Fruit fly (Drosophila melanogaster) whole organism, embryonic: ENCODE results near the gene LManV.

Source experiments
- CG10209 ChIP-seq: fragments of 200-800 bp; sonication (Bioruptor generic); optimal IDR thresholded peaks from 3 replicates; lab custom pipeline; 2017; ENCODE audit warnings: missing biosample characterization, mild to moderate bottlenecking, missing genetic modification characterization, missing genetic modification reagents
- CG10267 ChIP-seq: fragments of 200-800 bp; sonication (Bioruptor generic); optimal IDR thresholded peaks from 2 replicates; lab custom pipeline; 2018; ENCODE audit warnings: missing biosample characterization, mild to moderate bottlenecking, missing genetic modification characterization, moderate library complexity
- CG10979 ChIP-seq: fragments of 200-800 bp; sonication (Bioruptor generic); optimal IDR thresholded peaks from 2 replicates; lab custom pipeline; 2018; ENCODE audit warnings: missing biosample characterization, mild to moderate bottlenecking, missing genetic modification characterization, moderate library complexity
- CG11560 ChIP-seq: fragments of 200-800 bp; sonication (Bioruptor generic); IDR thresholded peaks from 3 replicates; pipeline ENCODE4 v1.3.6; 2022; ENCODE audit warnings: missing biosample characterization, missing genetic modification characterization
- CG12071 ChIP-seq: fragments of 200-800 bp; sonication (Bioruptor generic); optimal IDR thresholded peaks from 3 replicates; lab custom pipeline; 2018; ENCODE audit warnings: missing biosample characterization, mild to moderate bottlenecking, missing genetic modification characterization
- CG14014 ChIP-seq: fragments of 200-800 bp; sonication (Bioruptor generic); IDR thresholded peaks from 2 replicates; pipeline ENCODE4 v1.3.6; 2022; ENCODE audit warnings: missing biosample characterization, missing genetic modification characterization
- CG14710 ChIP-seq: fragments of 200-800 bp; sonication (Bioruptor generic); optimal IDR thresholded peaks from 3 replicates; lab custom pipeline; 2019; ENCODE audit warnings: missing biosample characterization, mild to moderate bottlenecking, missing genetic modification characterization, moderate library complexity
- CG15073 ChIP-seq: fragments of 200-800 bp; sonication (Bioruptor generic); optimal IDR thresholded peaks from 2 replicates; lab custom pipeline; 2016; ENCODE audit warnings: missing biosample characterization, missing genetic modification characterization
- CG15601 ChIP-seq: fragments of 200-800 bp; sonication (Bioruptor generic); optimal IDR thresholded peaks from 3 replicates; lab custom pipeline; 2019; ENCODE audit warnings: missing biosample characterization, mild to moderate bottlenecking, missing genetic modification characterization, moderate library complexity
- CG1602 ChIP-seq: fragments of 200-800 bp; sonication (Bioruptor generic); optimal IDR thresholded peaks from 3 replicates; lab custom pipeline; 2016; ENCODE audit warnings: missing biosample characterization, missing genetic modification characterization
- CG17802 ChIP-seq: fragments of 200-800 bp; sonication (Bioruptor generic); optimal IDR thresholded peaks from 2 replicates; lab custom pipeline; 2018; ENCODE audit warnings: missing biosample characterization, mild to moderate bottlenecking, missing genetic modification characterization, moderate library complexity
- CG18599 ChIP-seq: fragments of 200-800 bp; sonication (Bioruptor generic); optimal IDR thresholded peaks from 3 replicates; lab custom pipeline; 2017; ENCODE audit warnings: missing biosample characterization, missing genetic modification characterization, mild to moderate bottlenecking, moderate library complexity, missing genetic modification reagents
- CG2202 ChIP-seq: fragments of 200-800 bp; sonication (Bioruptor generic); optimal IDR thresholded peaks from 2 replicates; lab custom pipeline; 2018; ENCODE audit warnings: missing biosample characterization, mild to moderate bottlenecking, missing genetic modification characterization
- CG31441 ChIP-seq: fragments of 200-800 bp; sonication (Bioruptor generic); IDR thresholded peaks from 2 replicates; pipeline ENCODE4 v1.3.6; 2022; ENCODE audit warnings: missing biosample characterization, missing genetic modification characterization
- CG33557 ChIP-seq: fragments of 200-800 bp; sonication (Bioruptor generic); optimal IDR thresholded peaks from 2 replicates; lab custom pipeline; 2019; ENCODE audit warnings: missing biosample characterization, mild to moderate bottlenecking, missing genetic modification characterization, moderate library complexity
- CG3407 ChIP-seq: fragments of 200-800 bp; sonication (Bioruptor generic); optimal IDR thresholded peaks from 2 replicates; lab custom pipeline; 2018; ENCODE audit warnings: missing biosample characterization, mild to moderate bottlenecking, missing genetic modification characterization
- CG5245 ChIP-seq: fragments of 200-800 bp; sonication (Bioruptor generic); optimal IDR thresholded peaks from 3 replicates; lab custom pipeline; 2016; ENCODE audit warnings: missing biosample characterization, missing genetic modification characterization
- CG6765 ChIP-seq: fragments of 200-800 bp; sonication (Bioruptor generic); optimal IDR thresholded peaks from 3 replicates; lab custom pipeline; 2017; ENCODE audit warnings: missing biosample characterization, mild to moderate bottlenecking, missing genetic modification characterization
- CG7372 ChIP-seq: fragments of 200-800 bp; sonication (Bioruptor generic); IDR thresholded peaks from 2 replicates; pipeline ENCODE4 v1.3.6; 2022; ENCODE audit warnings: missing biosample characterization, missing genetic modification characterization
- CG8388 ChIP-seq: fragments of 200-800 bp; sonication (Bioruptor generic); optimal IDR thresholded peaks from 2 replicates; lab custom pipeline; 2019; ENCODE audit warnings: missing biosample characterization, mild to moderate bottlenecking, missing genetic modification characterization, moderate library complexity
- CG9817 ChIP-seq: fragments of 200-800 bp; sonication (Bioruptor generic); optimal IDR thresholded peaks from 2 replicates; lab custom pipeline; 2018; ENCODE audit warnings: missing biosample characterization, mild to moderate bottlenecking, missing genetic modification characterization, moderate library complexity
- Fer2 ChIP-seq: fragments of 200-800 bp; sonication (Bioruptor generic); optimal IDR thresholded peaks from 2 replicates; lab custom pipeline; 2018; ENCODE audit warnings: missing biosample characterization, mild to moderate bottlenecking, missing genetic modification characterization, moderate library complexity
- H2.0 ChIP-seq: fragments of 200-800 bp; sonication (Bioruptor generic); IDR thresholded peaks from 2 replicates; pipeline ENCODE4 v1.3.6; 2022; ENCODE audit warnings: missing biosample characterization, missing genetic modification characterization
- HLH3B ChIP-seq: fragments of 200-800 bp; sonication (Bioruptor generic); IDR thresholded peaks from 2 replicates; pipeline ENCODE4 v1.3.6; 2022; ENCODE audit warnings: missing biosample characterization, missing genetic modification characterization
- Kr ChIP-seq: fragments of 200-800 bp; sonication (Bioruptor generic); optimal IDR thresholded peaks from 2 replicates; lab custom pipeline; 2017; ENCODE audit warnings: missing biosample characterization, mild to moderate bottlenecking, missing genetic modification characterization
- Ptx1 ChIP-seq: fragments of 200-800 bp; sonication (Bioruptor generic); IDR thresholded peaks from 2 replicates; pipeline ENCODE4 v1.3.6; 2022; ENCODE audit warnings: missing biosample characterization, missing genetic modification characterization
- ab ChIP-seq: fragments of 200-800 bp; sonication (Bioruptor generic); optimal IDR thresholded peaks from 2 replicates; lab custom pipeline; 2016; ENCODE audit warnings: missing biosample characterization, missing genetic modification characterization
- ara ChIP-seq: fragments of 200-800 bp; sonication (Bioruptor generic); IDR thresholded peaks from 2 replicates; pipeline ENCODE4 v1.3.6; 2022; ENCODE audit warnings: missing biosample characterization, missing genetic modification characterization
- az2 ChIP-seq: fragments of 200-800 bp; sonication (Bioruptor generic); optimal IDR thresholded peaks from 3 replicates; lab custom pipeline; 2016; ENCODE audit warnings: missing biosample characterization, missing genetic modification characterization
- bigmax ChIP-seq: fragments of 200-800 bp; sonication (Bioruptor generic); optimal IDR thresholded peaks from 2 replicates; lab custom pipeline; 2018; ENCODE audit warnings: missing biosample characterization, mild to moderate bottlenecking, missing genetic modification characterization
- cad ChIP-seq: fragments of >200 bp; optimal IDR thresholded peaks from 2 replicates; lab custom pipeline; 2017; ENCODE audit warnings: missing biosample characterization, missing genetic modification characterization
- corto ChIP-seq: fragments of 200-800 bp; sonication (Bioruptor generic); optimal IDR thresholded peaks from 2 replicates; lab custom pipeline; 2016; ENCODE audit warnings: missing biosample characterization, mild to moderate bottlenecking, missing genetic modification characterization, moderate library complexity
- eve ChIP-seq, 2 experiments: fragments of >200 bp; optimal IDR thresholded peaks; 2 replicates each; lab custom pipeline; 2017; ENCODE audit warnings: missing biosample characterization in 2 of 2, missing genetic modification characterization in 2 of 2
- fd96Cb ChIP-seq: fragments of 200-800 bp; sonication (Bioruptor generic); optimal IDR thresholded peaks from 2 replicates; lab custom pipeline; 2018; ENCODE audit warnings: missing biosample characterization, mild to moderate bottlenecking, missing genetic modification characterization, moderate library complexity
- grau ChIP-seq: fragments of 200-800 bp; optimal IDR thresholded peaks from 3 replicates; lab custom pipeline; 2019; ENCODE audit warnings: missing biosample characterization, mild to moderate bottlenecking, missing genetic modification characterization, moderate library complexity
- jigr1 ChIP-seq: fragments of 200-800 bp; sonication (Bioruptor generic); IDR thresholded peaks from 3 replicates; pipeline ENCODE4 v1.3.6; 2022; ENCODE audit warnings: missing biosample characterization, missing genetic modification characterization
- lab ChIP-seq: fragments of 200-800 bp; sonication (Bioruptor generic); optimal IDR thresholded peaks from 3 replicates; lab custom pipeline; 2017; ENCODE audit warnings: missing biosample characterization, missing genetic modification characterization, mild to moderate bottlenecking, moderate library complexity, missing genetic modification reagents
- lola ChIP-seq, 3 experiments: fragments of >200 bp in 2 of 3; fragments of 200-800 bp in 1 of 3; sonication (Bioruptor generic) in 1 of 3; optimal IDR thresholded peaks; 2 replicates each; lab custom pipeline; 2017 to 2019; ENCODE audit warnings: missing biosample characterization in 3 of 3, missing genetic modification characterization in 3 of 3, mild to moderate bottlenecking in 1 of 3, moderate library complexity in 1 of 3
- nmo ChIP-seq: fragments of 200-800 bp; sonication (Bioruptor generic); optimal IDR thresholded peaks from 2 replicates; lab custom pipeline; 2018; ENCODE audit warnings: missing biosample characterization, mild to moderate bottlenecking, missing genetic modification characterization, moderate library complexity
- onecut ChIP-seq: fragments of 200-800 bp; sonication (Bioruptor generic); IDR thresholded peaks from 2 replicates; pipeline ENCODE4 v1.3.6; 2022; ENCODE audit warnings: missing biosample characterization, missing genetic modification characterization
- pan ChIP-seq, 4 experiments: fragments of >200 bp in 3 of 4; fragments of 200-800 bp in 1 of 4; sonication (Bioruptor generic) in 1 of 4; optimal IDR thresholded peaks in 3 of 4; IDR thresholded peaks in 1 of 4; 2 replicates each; pipeline versions ENCODE4 v1.3.6 to Lab custom; 2017 to 2022; ENCODE audit warnings: missing biosample characterization in 2 of 4, missing genetic modification characterization in 2 of 4, mixed read lengths in 1 of 4
- prd ChIP-seq, 3 experiments: fragments of >200 bp in 2 of 3; fragments of 200-800 bp in 1 of 3; sonication (Bioruptor generic) in 1 of 3; optimal IDR thresholded peaks in 2 of 3; IDR thresholded peaks in 1 of 3; 2 replicates in 2 of 3; 3 replicates in 1 of 3; pipeline versions ENCODE4 v1.3.6 to Lab custom; 2017 to 2022; ENCODE audit warnings: missing biosample characterization in 1 of 3, missing genetic modification characterization in 1 of 3
- pros ChIP-seq: fragments of 200-800 bp; sonication (Bioruptor generic); optimal IDR thresholded peaks from 3 replicates; lab custom pipeline; 2019; ENCODE audit warnings: missing biosample characterization, mild to moderate bottlenecking, missing genetic modification characterization, moderate library complexity
- row ChIP-seq: fragments of 200-800 bp; sonication (Bioruptor generic); IDR thresholded peaks from 3 replicates; pipeline ENCODE4 v1.3.6; 2022; ENCODE audit warnings: missing biosample characterization, missing genetic modification characterization
- sens-2 ChIP-seq: fragments of 200-800 bp; sonication (Bioruptor generic); IDR thresholded peaks from 2 replicates; pipeline ENCODE4 v1.3.6; 2022; ENCODE audit warnings: missing biosample characterization, missing genetic modification characterization
- sob ChIP-seq: fragments of 200-800 bp; sonication (Bioruptor generic); IDR thresholded peaks from 2 replicates; pipeline ENCODE4 v1.3.6; 2022; ENCODE audit warnings: missing biosample characterization, missing genetic modification characterization
- stc ChIP-seq: fragments of 200-800 bp; sonication (Bioruptor generic); IDR thresholded peaks from 2 replicates; pipeline ENCODE4 v1.3.6; 2022; ENCODE audit warnings: missing biosample characterization, missing genetic modification characterization
- tgo ChIP-seq: fragments of 200-800 bp; sonication (Bioruptor generic); IDR thresholded peaks from 3 replicates; pipeline ENCODE4 v1.3.6; 2022; ENCODE audit warnings: missing biosample characterization, missing genetic modification characterization
- zfh1 ChIP-seq: fragments of 200-800 bp; sonication (Bioruptor generic); IDR thresholded peaks from 3 replicates; pipeline ENCODE4 v1.3.6; 2022; ENCODE audit warnings: missing biosample characterization, missing genetic modification characterization

LManV gene

dm6 chr2L:8746350-8746759 lies 29.7 kb downstream of the LManV start (continued):
- peak; percentile 40; the same call in 1 of the 2 replicates for TF ChIP-seq H2.0 (GFP tag; lab: Robert Waterston, UW)
- no peak; the same call in 1 of the 2 replicates for TF ChIP-seq sob (GFP tag; lab: Robert Waterston, UW)
- peak; percentile 20; the same call in 1 of the 2 replicates for TF ChIP-seq ara (GFP tag; lab: Robert Waterston, UW)
- peak; percentile 43; the same call in 1 of the 3 replicates for TF ChIP-seq tgo
- peak; percentile 21; the same call in 1 of the 2 replicates for TF ChIP-seq onecut (GFP tag; lab: Robert Waterston, UW)
- TF ChIP-seq CG10267, result peak; percentile 51
- peak in 1 of 3 experiments; percentile 60 for TF ChIP-seq lola (GFP tag; optimal IDR thresholded peaks at IDR 0.05; lab: Kevin White, UChicago)
- no peak for TF ChIP-seq CG17802
- TF ChIP-seq jigr1, result no peak
- no peak for TF ChIP-seq CG12071 (GFP tag; lab: Kevin White, UChicago)
- peak; percentile 50 for TF ChIP-seq CG5245
- peak; percentile 38 for TF ChIP-seq fd96Cb
- no peak for TF ChIP-seq sens-2 (GFP tag; lab: Robert Waterston, UW)
- no peak for TF ChIP-seq CG15073 (GFP tag; lab: Kevin White, UChicago)
- TF ChIP-seq CG2202, result peak; percentile 18
- TF ChIP-seq Fer2, result no peak
- TF ChIP-seq grau (tag; lab: Kevin White, UChicago), result peak; percentile 57
- TF ChIP-seq cad (GFP tag; lab: Kevin White, UChicago), result no peak
- peak; percentile 69 for TF ChIP-seq row
- TF ChIP-seq pros, result peak; percentile 83
- no peak for TF ChIP-seq CG11560 (tag; lab: Robert Waterston, UW)
- TF ChIP-seq lab (GFP tag; lab: Kevin White, UChicago), result peak; percentile 49
- peak; percentile 64 for TF ChIP-seq CG15601
- TF ChIP-seq zfh1 (GFP tag; lab: Robert Waterston, UW), result peak; percentile 51; the same call in 1 of the 3 replicates
- TF ChIP-seq eve (GFP tag; optimal IDR thresholded peaks at IDR 0.05; lab: Kevin White, UChicago), result peak in 1 of 2 experiments; percentile 75
- peak; percentile 6 for TF ChIP-seq CG1602
- TF ChIP-seq bigmax (GFP tag; lab: Kevin White, UChicago), result no peak
- peak; percentile 31 for TF ChIP-seq CG14710 (tag; lab: Kevin White, UChicago)
- TF ChIP-seq prd (optimal IDR thresholded peaks at IDR 0.05; lab: Kevin White, UChicago), result no peak
- TF ChIP-seq prd (GFP tag; IDR thresholded peaks at IDR 0.05; lab: Robert Waterston, UW), result peak; percentile 54; the same call in 1 of the 3 replicates
- TF ChIP-seq Kr (GFP tag; lab: Kevin White, UChicago), result peak; percentile 56
- TF ChIP-seq ab (GFP tag; lab: Kevin White, UChicago), result no peak
- peak; percentile 20 for TF ChIP-seq CG33557
- TF ChIP-seq CG31441 (GFP tag; lab: Robert Waterston, UW), result peak; percentile 49
- peak; percentile 80 for TF ChIP-seq nmo (GFP tag; lab: Kevin White, UChicago)
- TF ChIP-seq Ptx1 (GFP tag; lab: Robert Waterston, UW), result peak; percentile 43
- TF ChIP-seq CG10209 (GFP tag; lab: Kevin White, UChicago), result peak; percentile 26
- no peak for TF ChIP-seq CG7372 (GFP tag; lab: Robert Waterston, UW)
- TF ChIP-seq CG8388, result peak; percentile 53
- TF ChIP-seq CG9817 (tag; lab: Kevin White, UChicago), result peak; percentile 13
- peak; percentile 56 for TF ChIP-seq CG18599 (GFP tag; lab: Kevin White, UChicago)
- peak; percentile 39 for TF ChIP-seq corto (GFP tag; lab: Kevin White, UChicago)
- peak; percentile 66 for TF ChIP-seq HLH3B (GFP tag; lab: Robert Waterston, UW)
- peak; percentile 60 for TF ChIP-seq stc (GFP tag; lab: Robert Waterston, UW)
- peak; percentile 38 for TF ChIP-seq az2 (GFP tag; lab: Kevin White, UChicago)
- no peak for TF ChIP-seq pan (optimal IDR thresholded peaks at IDR 0.05; lab: Kevin White, UChicago)
- peak in 1 of 2 experiments; percentile 40 for TF ChIP-seq pan (GFP tag; optimal IDR thresholded peaks at IDR 0.05 in 1 of 2, IDR thresholded peaks at IDR 0.05 in 1 of 2)
- TF ChIP-seq CG6765 (GFP tag; lab: Kevin White, UChicago), result no peak
- TF ChIP-seq CG14014 (GFP tag; lab: Robert Waterston, UW), result no peak
- TF ChIP-seq CG10979 (tag; lab: Kevin White, UChicago), result peak; percentile 74
- peak; percentile 4 for TF ChIP-seq CG3407
